Worm (Caenorhabditis elegans) whole organism, L4 larva: ENCODE results near the gene F07G11.3.

Source experiments
- F37D6.2 ChIP-seq: sonication (generic microtip); optimal IDR thresholded peaks from 2 replicates; lab custom pipeline; 2016; ENCODE audit warnings: mild to moderate bottlenecking, missing genetic modification characterization, missing compliant biosample characterization
- T26A8.4 ChIP-seq: fragments of 200-800 bp; sonication (Bioruptor generic); IDR thresholded peaks from 2 replicates; pipeline ENCODE4 v1.3.6; 2022; ENCODE audit warnings: missing genetic modification characterization, missing compliant biosample characterization
- Y48G9A.11 ChIP-seq: fragments of 200-800 bp; sonication (Bioruptor generic); IDR thresholded peaks from 2 replicates; pipeline ENCODE4 v1.3.6; 2022; ENCODE audit warnings: missing genetic modification reagents, missing genetic modification characterization, missing compliant biosample characterization
- Y5F2A.4 ChIP-seq: fragments of 200-800 bp; sonication (Bioruptor generic); optimal IDR thresholded peaks from 2 replicates; lab custom pipeline; 2018; ENCODE audit warnings: mild to moderate bottlenecking, missing genetic modification characterization, missing compliant biosample characterization
- Y75B8A.6 ChIP-seq: fragments of 200-800 bp; sonication (Bioruptor generic); IDR thresholded peaks from 2 replicates; pipeline ENCODE4 v1.3.6; 2022; ENCODE audit warnings: missing genetic modification reagents, missing genetic modification characterization, missing compliant biosample characterization
- ZK337.2 ChIP-seq: fragments of 200-800 bp; sonication (Bioruptor generic); IDR thresholded peaks from 2 replicates; pipeline ENCODE4 v1.3.6; 2022; ENCODE audit warnings: missing genetic modification reagents, missing genetic modification characterization, missing compliant biosample characterization
- ama-1 ChIP-seq: fragments of 150-350 bp; optimal IDR thresholded peaks from 2 replicates; lab custom pipeline; 2014; ENCODE audit warnings: inconsistent platforms, mixed read lengths
- arid-1 ChIP-seq: fragments of 200-800 bp; sonication (Bioruptor generic); conservative IDR thresholded peaks from 2 replicates; pipeline ENCODE4 v1.3.6; 2022; ENCODE audit warnings: missing genetic modification reagents, missing genetic modification characterization, missing compliant biosample characterization
- ceh-82 ChIP-seq: sonication (generic microtip); optimal IDR thresholded peaks from 2 replicates; lab custom pipeline; 2017; ENCODE audit warnings: missing biosample characterization, missing genetic modification characterization
- cey-2 ChIP-seq: sonication (generic microtip); optimal IDR thresholded peaks from 3 replicates; lab custom pipeline; 2017; ENCODE audit warnings: missing genetic modification characterization, mild to moderate bottlenecking, missing compliant biosample characterization, antibody characterized with exemption, borderline replicate concordance; ENCODE audit not compliant: insufficient read depth
- daf-12 ChIP-seq: fragments of 150-350 bp; optimal IDR thresholded peaks from 2 replicates; lab custom pipeline; 2014; ENCODE audit warnings: missing biosample characterization, missing genetic modification reagents, missing genetic modification characterization
- dmd-8 ChIP-seq: fragments of 200-800 bp; sonication (Bioruptor generic); IDR thresholded peaks from 2 replicates; pipeline ENCODE4 v1.3.6; 2022; ENCODE audit warnings: missing genetic modification characterization, missing compliant biosample characterization
- duxl-1 ChIP-seq: sonication (generic microtip); optimal IDR thresholded peaks from 2 replicates; lab custom pipeline; 2016; ENCODE audit warnings: mild to moderate bottlenecking, missing genetic modification characterization, moderate library complexity, missing compliant biosample characterization; ENCODE audit not compliant: poor library complexity
- fos-1 ChIP-seq: fragments of 150-350 bp; optimal IDR thresholded peaks from 2 replicates; lab custom pipeline; 2014; ENCODE audit warnings: missing biosample characterization, missing genetic modification characterization
- hif-1 ChIP-seq, 2 experiments: sonication (generic microtip); optimal IDR thresholded peaks; 2 replicates each; lab custom pipeline; 2016 to 2017; ENCODE audit warnings: missing compliant biosample characterization in 2 of 2, missing genetic modification characterization in 2 of 2, missing genetic modification reagents in 2 of 2, missing genotype in 2 of 2, mild to moderate bottlenecking in 1 of 2
- hmg-1.1 ChIP-seq: fragments of 200-800 bp; sonication (Bioruptor generic); IDR thresholded peaks from 2 replicates; pipeline ENCODE4 v1.3.6; 2022; ENCODE audit warnings: missing genetic modification reagents, missing genetic modification characterization, missing compliant biosample characterization
- lim-7 ChIP-seq: fragments of 200-800 bp; sonication (Bioruptor generic); IDR thresholded peaks from 2 replicates; pipeline ENCODE4 v1.3.6; 2022; ENCODE audit warnings: missing genetic modification characterization, missing compliant biosample characterization
- lin-15B ChIP-seq: fragments of 150-350 bp; sonication (generic microtip); optimal IDR thresholded peaks from 3 replicates; lab custom pipeline; 2014; ENCODE audit warnings: missing biosample characterization, missing genetic modification characterization
- lin-39 ChIP-seq: fragments of 150-350 bp; optimal IDR thresholded peaks from 2 replicates; lab custom pipeline; 2014; ENCODE audit warnings: missing biosample characterization, missing genetic modification reagents, missing genetic modification characterization
- mdl-1 ChIP-seq, 2 experiments: fragments of 150-350 bp in 1 of 2; sonication (generic microtip) in 1 of 2; optimal IDR thresholded peaks; 2 replicates each; lab custom pipeline; 2014 to 2017; ENCODE audit warnings: missing biosample characterization in 2 of 2, missing genetic modification characterization in 2 of 2
- mdt-29 ChIP-seq: fragments of 200-800 bp; sonication (Bioruptor generic); IDR thresholded peaks from 2 replicates; pipeline ENCODE4 v1.3.6; 2022; ENCODE audit warnings: missing genetic modification reagents, missing genetic modification characterization, missing compliant biosample characterization
- mxl-2 ChIP-seq: fragments of 200-800 bp; sonication (Bioruptor generic); conservative IDR thresholded peaks from 2 replicates; pipeline ENCODE4 v1.3.6; 2022; ENCODE audit warnings: missing genetic modification reagents, missing genetic modification characterization, missing compliant biosample characterization
- mxl-3 ChIP-seq: fragments of 200-800 bp; sonication (Bioruptor generic); optimal IDR thresholded peaks from 2 replicates; lab custom pipeline; 2018; ENCODE audit warnings: mild to moderate bottlenecking, missing genetic modification characterization, missing compliant biosample characterization
- nhr-11 ChIP-seq: fragments of 150-350 bp; optimal IDR thresholded peaks from 2 replicates; lab custom pipeline; 2014; ENCODE audit warnings: missing biosample characterization, missing genetic modification characterization
- nhr-25 ChIP-seq: sonication (generic microtip); optimal IDR thresholded peaks from 2 replicates; lab custom pipeline; 2017; ENCODE audit warnings: missing genetic modification characterization, mild to moderate bottlenecking, missing compliant biosample characterization, antibody characterized with exemption, moderate library complexity, borderline replicate concordance; ENCODE audit not compliant: insufficient read depth
- nhr-48 ChIP-seq: sonication (generic microtip); optimal IDR thresholded peaks from 2 replicates; lab custom pipeline; 2016; ENCODE audit warnings: mild to moderate bottlenecking, missing genetic modification characterization, missing compliant biosample characterization
- nhr-77 ChIP-seq: fragments of 150-350 bp; optimal IDR thresholded peaks from 2 replicates; lab custom pipeline; 2014; ENCODE audit warnings: missing biosample characterization, missing genetic modification characterization
- php-3 ChIP-seq: fragments of 200-800 bp; sonication (Bioruptor generic); IDR thresholded peaks from 2 replicates; pipeline ENCODE4 v1.3.6; 2022; ENCODE audit warnings: missing genetic modification reagents, missing genetic modification characterization, missing compliant biosample characterization
- set-16 ChIP-seq: fragments of 200-800 bp; sonication (Bioruptor generic); IDR thresholded peaks from 2 replicates; pipeline ENCODE4 v1.3.6; 2022; ENCODE audit warnings: missing genetic modification reagents, missing genetic modification characterization, missing compliant biosample characterization
- skn-1 ChIP-seq: fragments of 150-350 bp; optimal IDR thresholded peaks from 2 replicates; lab custom pipeline; 2014; ENCODE audit warnings: missing biosample characterization, missing genetic modification characterization
- spr-3 ChIP-seq: fragments of 200-800 bp; sonication (Bioruptor generic); optimal IDR thresholded peaks from 2 replicates; lab custom pipeline; 2018; ENCODE audit warnings: mild to moderate bottlenecking, missing genetic modification characterization, missing compliant biosample characterization
- unc-39 ChIP-seq: sonication (generic microtip); optimal IDR thresholded peaks from 2 replicates; lab custom pipeline; 2017; ENCODE audit warnings: missing biosample characterization, missing genetic modification characterization
- unc-62 ChIP-seq, 3 experiments: fragments of 150-350 bp in 1 of 3; sonication (generic microtip); optimal IDR thresholded peaks in 2 of 3; peaks in 1 of 3; 1 replicate in 1 of 3; 2 replicates in 2 of 3; lab custom pipeline; 2014 to 2017; ENCODE audit warnings: missing biosample characterization in 3 of 3, missing genetic modification characterization in 3 of 3, missing genetic modification reagents in 3 of 3, missing genotype in 1 of 3
- zfp-3 ChIP-seq: fragments of 200-800 bp; sonication (Bioruptor generic); conservative IDR thresholded peaks from 2 replicates; pipeline ENCODE4 v1.3.6; 2022; ENCODE audit warnings: missing genetic modification reagents, missing genetic modification characterization, missing compliant biosample characterization
- zip-11 ChIP-seq: fragments of 200-800 bp; sonication (Bioruptor generic); IDR thresholded peaks from 2 replicates; pipeline ENCODE4 v1.3.6; 2022; ENCODE audit warnings: missing genetic modification characterization, missing compliant biosample characterization

F07G11.3 gene

ce11 chrV:7298463-7298862 lies at the start of gene F07G11.3:
Gene F07G11.3, plus strand, starts transcription at chrV:7298763.
- peak in 1 of 2 experiments; percentile 55 for TF ChIP-seq unc-62 (GFP tag; optimal IDR thresholded peaks at IDR 0.05 in 1 of 2; lab: Kevin White, UChicago)
- TF ChIP-seq unc-62 (tag; optimal IDR thresholded peaks at IDR 0.05; lab: Kevin White, UChicago), result no peak
- no peak for TF ChIP-seq ceh-82 (tag; lab: Kevin White, UChicago)
- no peak for TF ChIP-seq mdl-1 (tag; optimal IDR thresholded peaks at IDR 0.05; lab: Kevin White, UChicago)

DNA sequence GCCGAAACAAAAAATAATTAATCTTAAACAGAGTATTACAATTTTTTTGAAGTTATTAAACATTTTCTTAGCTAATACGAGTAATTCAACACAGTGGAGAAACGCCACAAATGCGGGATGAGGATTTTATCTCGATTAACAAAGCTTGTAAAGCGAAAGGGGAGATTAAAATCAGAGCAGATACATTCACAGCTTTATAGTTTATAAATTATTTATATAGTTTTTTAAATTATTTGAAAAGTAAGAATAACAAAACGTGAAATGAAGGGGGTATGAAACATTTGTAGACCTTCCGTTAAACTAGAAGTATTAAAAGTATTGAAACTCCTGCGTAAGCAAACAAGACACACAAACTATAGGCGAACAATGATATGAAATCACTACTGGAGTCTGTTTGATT lies 43.5 kb upstream of the F07G11.3 start, which contains the start of gene C05C8.8:
C05C8.8 (minus strand) TSS at position 101 of the 400 bp plus-strand sequence.
- TF ChIP-seq nhr-77, result no peak
- no peak for TF ChIP-seq T26A8.4
- no peak for TF ChIP-seq zip-11 (GFP tag; lab: Robert Waterston, UW)
- TF ChIP-seq zfp-3 (GFP tag; lab: Robert Waterston, UW), result no peak
- no peak for TF ChIP-seq mxl-3 (GFP tag; lab: Kevin White, UChicago)
- no peak for TF ChIP-seq lin-15B (tag; lab: Kevin White, UChicago)
- no peak for TF ChIP-seq lim-7 (GFP tag; lab: Robert Waterston, UW)
- no peak for TF ChIP-seq lin-39 (tag; lab: Kevin White, UChicago)
- TF ChIP-seq ZK337.2 (GFP tag; lab: Robert Waterston, UW), result no peak
- no peak for TF ChIP-seq hmg-1.1
- no peak for TF ChIP-seq duxl-1
- TF ChIP-seq Y5F2A.4, result no peak
- no peak for TF ChIP-seq mdt-29 (GFP tag; lab: Robert Waterston, UW)
- TF ChIP-seq dmd-8 (GFP tag; lab: Robert Waterston, UW), result no peak

DNA sequence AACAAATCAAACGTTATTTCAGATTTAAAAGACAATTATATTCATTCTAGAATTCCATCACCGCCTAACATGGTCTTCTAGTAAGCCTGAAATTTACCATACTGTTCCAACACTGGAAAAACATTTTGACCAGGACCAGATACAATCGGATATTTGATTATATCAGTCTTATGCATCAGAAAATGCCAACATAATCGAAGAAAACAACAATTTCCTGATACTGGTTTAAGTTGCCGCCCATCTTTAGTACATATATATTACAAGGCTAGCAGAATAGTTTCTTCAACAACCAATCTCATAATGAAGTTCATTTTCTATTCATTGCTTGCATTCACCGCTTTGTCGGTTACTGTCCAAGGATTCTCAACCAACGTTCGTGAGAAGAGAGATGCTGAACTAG lies 39.6 kb upstream of the F07G11.3 start, which contains the start of gene C13A2.12:
C13A2.12 (plus strand) TSS at position 301 of the 400 bp plus-strand sequence.
- TF ChIP-seq set-16 (GFP tag; lab: Robert Waterston, UW) (no peak), nhr-25 (tag; lab: Kevin White, UChicago) (no peak), nhr-48 (tag; lab: Kevin White, UChicago) (no peak), skn-1 (tag; lab: Kevin White, UChicago) (no peak), arid-1 (GFP tag; lab: Robert Waterston, UW) (no peak), unc-39 (tag; lab: Kevin White, UChicago) (no peak), mxl-2 (no peak), F37D6.2 (tag; lab: Kevin White, UChicago) (no peak), cey-2 (tag; lab: Kevin White, UChicago) (no peak)

- TF ChIP-seq hif-1 (tag; optimal IDR thresholded peaks at IDR 0.05; lab: Kevin White, UChicago) (no peak), set-16 (GFP tag; lab: Robert Waterston, UW) (no peak), fos-1 (no peak), php-3 (no peak), F37D6.2 (tag; lab: Kevin White, UChicago) (no peak), hmg-1.1 (no peak), spr-3 (GFP tag; lab: Kevin White, UChicago) (no peak), dmd-8 (GFP tag; lab: Robert Waterston, UW) (no peak), nhr-11 (tag; lab: Kevin White, UChicago) (no peak), mdt-29 (GFP tag; lab: Robert Waterston, UW) (no peak), unc-39 (tag; lab: Kevin White, UChicago) (no peak), Y48G9A.11 (GFP tag; lab: Robert Waterston, UW) (no peak), unc-62 (GFP tag; optimal IDR thresholded peaks at IDR 0.05 in 1 of 2; lab: Kevin White, UChicago) (no peak), unc-62 (tag; optimal IDR thresholded peaks at IDR 0.05; lab: Kevin White, UChicago) (no peak), Y75B8A.6 (GFP tag; lab: Robert Waterston, UW) (no peak), ama-1 (lab: Kevin White, UChicago) (no peak), daf-12 (tag; lab: Kevin White, UChicago) (no peak)
- TF ChIP-seq, all 104 proteins: peak for 0
Observed at ce11 chrV:7264042-7264441, 34.5 kb upstream of the F07G11.3 start, which contains the start of gene C13A2.9. Gene C13A2.9, minus strand, starts transcription at chrV:7264142.
